Worm (Caenorhabditis elegans): ENCODE measurements around the gene R07A4.3.

DNA sequence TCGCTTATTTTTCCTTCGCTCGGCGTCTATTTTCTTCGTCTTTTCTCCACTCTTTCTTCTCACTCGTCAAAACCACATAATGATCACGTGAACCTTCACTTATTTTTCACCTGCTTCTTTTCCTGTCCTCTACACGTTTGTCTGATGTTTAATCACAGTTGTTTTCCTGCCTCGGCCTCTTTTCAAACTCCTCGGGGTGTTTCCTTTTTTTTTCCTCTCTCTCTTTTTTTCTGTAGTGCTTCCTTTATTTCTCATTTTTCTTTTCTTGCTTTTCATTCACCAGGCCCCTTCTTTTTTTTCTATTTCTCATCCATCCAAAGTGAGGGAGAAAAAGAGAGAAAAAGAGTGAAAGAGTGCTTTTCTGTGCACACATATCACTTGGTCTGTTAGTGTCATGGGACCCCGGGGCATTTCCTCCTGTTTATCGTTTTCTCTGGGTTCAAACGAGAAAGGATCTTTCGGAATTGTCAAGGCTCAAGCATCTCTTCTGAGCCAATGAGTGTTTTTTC, 17.5 kb downstream of the R07A4.3 start:
- TF ChIP-seq syd-9 (tag; optimal IDR thresholded peaks at IDR 0.05) (no peak), fkh-6 (tag; optimal IDR thresholded peaks at IDR 0.05) (no peak), pag-3 (tag; optimal IDR thresholded peaks at IDR 0.05; ENCODE audit: borderline replicate concordance) (no peak), tbx-2 (tag; optimal IDR thresholded peaks at IDR 0.05) (peak; percentile 76), madf-2 (tag; optimal IDR thresholded peaks at IDR 0.05) (no peak), dmd-4 (tag; optimal IDR thresholded peaks at IDR 0.05; ENCODE audit: borderline replicate concordance) (no peak), ahr-1 (tag; optimal IDR thresholded peaks at IDR 0.05) (no peak)
